Fruit fly (Drosophila melanogaster): ENCODE measurements around the gene Rb97D.

Rb97D gene

DNA sequence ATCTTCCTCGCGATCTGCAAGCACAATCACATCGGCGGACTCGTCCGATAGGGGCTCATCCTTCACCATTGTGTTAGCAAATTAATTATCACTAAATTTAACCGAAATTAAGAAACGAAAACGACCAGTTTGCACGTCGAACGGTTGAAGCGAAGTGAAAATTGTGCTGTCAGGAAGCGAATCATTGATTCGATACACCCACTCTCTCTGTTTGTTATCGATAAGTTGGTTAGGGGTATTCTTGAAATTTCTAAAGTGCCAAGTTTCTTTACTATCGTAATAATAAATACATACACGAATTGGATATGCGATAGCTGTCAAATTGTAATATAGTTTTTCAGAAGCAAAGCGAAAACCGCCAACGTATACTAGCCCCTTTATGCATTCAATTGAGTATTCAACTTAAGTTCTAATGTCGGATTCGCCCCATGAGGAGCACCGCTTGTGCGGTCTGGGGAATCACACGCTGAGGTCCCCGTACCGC lies at the start of gene Rb97D:
Gene Rb97D (minus strand): TSS at position 199 of the 484 bp plus-strand sequence.
- TF ChIP-seq CG6765 (GFP tag; optimal IDR thresholded peaks at IDR 0.05) = peak; percentile 67
- TF ChIP-seq ewg (GFP tag; optimal IDR thresholded peaks at IDR 0.05) = peak; percentile 31
- TF ChIP-seq ATbp (GFP tag; optimal IDR thresholded peaks at IDR 0.05) = no peak
- TF ChIP-seq Mrtf (GFP tag; IDR thresholded peaks at IDR 0.05) = peak; percentile 46; the same call in 1 of the 3 replicates
- TF ChIP-seq bbx (GFP tag; IDR thresholded peaks at IDR 0.05; ENCODE audit: partially characterized antibody) = peak; percentile 85
- TF ChIP-seq her (GFP tag; optimal IDR thresholded peaks at IDR 0.05) = peak; percentile 66
- peak; percentile 82 for TF ChIP-seq amos (GFP tag; IDR thresholded peaks at IDR 0.05; ENCODE audit: partially characterized antibody)
- peak; percentile 85 for TF ChIP-seq CG6791 (GFP tag; IDR thresholded peaks at IDR 0.05; ENCODE audit: partially characterized antibody)
- peak; percentile 72 for TF ChIP-seq Ada2b (GFP tag; IDR thresholded peaks at IDR 0.05)
- peak; percentile 64 for TF ChIP-seq tin (GFP tag; optimal IDR thresholded peaks at IDR 0.05)
- TF ChIP-seq bowl (GFP tag; IDR thresholded peaks at IDR 0.05) = no peak
- TF ChIP-seq NC2α (GFP tag; optimal IDR thresholded peaks at IDR 0.05) = no peak
- peak; percentile 24 for TF ChIP-seq CrebB (tag; optimal IDR thresholded peaks at IDR 0.05)
- TF ChIP-seq Dref (GFP tag; IDR thresholded peaks at IDR 0.05) = peak; percentile 71
- TF ChIP-seq CG5180 (GFP tag; optimal IDR thresholded peaks at IDR 0.05) = peak; percentile 65
- TF ChIP-seq H15 (GFP tag; IDR thresholded peaks at IDR 0.05) = peak; percentile 59; the same call in 1 of the 3 replicates
- TF ChIP-seq CG2712 (tag; optimal IDR thresholded peaks at IDR 0.05) = peak; percentile 79
- no peak for TF ChIP-seq abd-A (tag; optimal IDR thresholded peaks at IDR 0.05)
- TF ChIP-seq CG18599 (GFP tag; optimal IDR thresholded peaks at IDR 0.05) = peak; percentile 83
- TF ChIP-seq CG17568 (GFP tag; optimal IDR thresholded peaks at IDR 0.05) = peak; percentile 50
- TF ChIP-seq CG12391 (tag; optimal IDR thresholded peaks at IDR 0.05) = peak; percentile 72
- peak; percentile 75 for TF ChIP-seq CG15696 (tag; optimal IDR thresholded peaks at IDR 0.05)
- TF ChIP-seq CG1832 (GFP tag; optimal IDR thresholded peaks at IDR 0.05) = no peak
- no peak for TF ChIP-seq psq (GFP tag; optimal IDR thresholded peaks at IDR 0.05)
- TF ChIP-seq unc-4 (GFP tag; IDR thresholded peaks at IDR 0.05; ENCODE audit: partially characterized antibody) = peak; percentile 88
- TF ChIP-seq CG34376 (GFP tag; optimal IDR thresholded peaks at IDR 0.05) = peak; percentile 51
- TF ChIP-seq CG18011 (GFP tag; optimal IDR thresholded peaks at IDR 0.05) = peak; percentile 62
- TF ChIP-seq CG7556 (GFP tag; optimal IDR thresholded peaks at IDR 0.05) = peak; percentile 63
- peak; percentile 83 for TF ChIP-seq slbo (GFP tag; IDR thresholded peaks at IDR 0.05)
- peak; percentile 78 for TF ChIP-seq gem (tag; optimal IDR thresholded peaks at IDR 0.05)
- peak; percentile 75 for TF ChIP-seq gro (GFP tag; optimal IDR thresholded peaks at IDR 0.05)
- no peak for TF ChIP-seq Trl (optimal IDR thresholded peaks at IDR 0.05)
- TF ChIP-seq Trl (GFP tag; optimal IDR thresholded peaks at IDR 0.05) = peak; percentile 81
- TF ChIP-seq ftz-f1 (GFP tag; optimal IDR thresholded peaks at IDR 0.05) = no peak
- peak; percentile 66 for TF ChIP-seq CG17359 (tag; optimal IDR thresholded peaks at IDR 0.05)
- peak; percentile 59 for TF ChIP-seq CG8944 (GFP tag; optimal IDR thresholded peaks at IDR 0.05)
- TF ChIP-seq Ptx1 (GFP tag; IDR thresholded peaks at IDR 0.05) = peak; percentile 79
- TF ChIP-seq Rx (GFP tag; IDR thresholded peaks at IDR 0.05) = peak; percentile 19; the same call in 1 of the 2 replicates
- peak; percentile 24 for TF ChIP-seq exex (tag; optimal IDR thresholded peaks at IDR 0.05)
- TF ChIP-seq Hr3 (GFP tag; optimal IDR thresholded peaks at IDR 0.05) = peak; percentile 65
- no peak for TF ChIP-seq CG8281 (tag; optimal IDR thresholded peaks at IDR 0.05)
- peak; percentile 56 for TF ChIP-seq CG2116 (GFP tag; optimal IDR thresholded peaks at IDR 0.05)
- peak; percentile 46 for TF ChIP-seq CG3995 (GFP tag; optimal IDR thresholded peaks at IDR 0.05)
- TF ChIP-seq crc (GFP tag; optimal IDR thresholded peaks at IDR 0.05) = peak; percentile 59
- no peak for TF ChIP-seq GATAe (GFP tag; conservative IDR thresholded peaks at IDR 0.05)
- TF ChIP-seq Fer3 (tag; optimal IDR thresholded peaks at IDR 0.05) = peak; percentile 70
- TF ChIP-seq ap (GFP tag; IDR thresholded peaks at IDR 0.05) = no peak
- TF ChIP-seq cwo (GFP tag; optimal IDR thresholded peaks at IDR 0.05) = peak; percentile 20
- TF ChIP-seq ab (GFP tag; optimal IDR thresholded peaks at IDR 0.05) = no peak
- TF ChIP-seq cato (GFP tag; optimal IDR thresholded peaks at IDR 0.05; ENCODE audit: borderline replicate concordance) = no peak
